Worm (Caenorhabditis elegans): ENCODE results near the gene C05B5.16.
"Not testable (repeated sequence)": the region's sequence is repeated elsewhere in the genome, so short reads cannot be mapped to it uniquely, and the experiment has no call there.

C05B5.16 gene

DNA sequence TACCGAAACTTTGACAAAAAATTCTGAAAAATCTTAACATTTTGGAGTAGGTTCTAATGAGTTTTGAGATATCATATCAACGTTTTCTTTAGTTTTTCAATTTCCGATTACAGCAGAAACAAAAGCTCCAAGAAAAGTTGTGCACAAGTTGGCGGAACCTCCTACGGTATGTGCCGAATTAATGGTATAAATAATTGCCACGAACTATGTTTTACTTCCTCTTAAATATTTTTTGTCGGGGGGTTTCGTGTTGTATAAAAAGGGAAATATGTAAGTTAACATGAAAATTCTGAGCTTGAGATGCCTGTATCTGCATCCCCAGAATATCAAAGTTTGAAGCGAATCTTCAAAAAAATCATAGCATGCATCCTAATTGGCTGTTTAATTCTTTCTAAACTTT lies 21.6 kb downstream of the C05B5.16 start, which contains the start of gene M04D8.8:
Gene M04D8.8 (plus strand): TSS at position 301 of the 400 bp plus-strand sequence.
- TF ChIP-seq him-1 (tag; optimal IDR thresholded peaks at IDR 0.05) (no peak), dao-5 (tag; optimal IDR thresholded peaks at IDR 0.05) (no peak)

ce11 chrIII:10035783-10036182 lies 23.5 kb downstream of the C05B5.16 start, which contains the start of gene xbx-3:
Gene xbx-3, plus strand, starts transcription at chrIII:10035945.
- TF ChIP-seq dao-5 (tag; optimal IDR thresholded peaks at IDR 0.05) (no peak), W03F9.2 (tag; optimal IDR thresholded peaks at IDR 0.05) (no peak), him-1 (tag; optimal IDR thresholded peaks at IDR 0.05) (no peak)

ce11 chrIII:10037150-10037549 lies 24.9 kb downstream of the C05B5.16 start, which contains the start of gene M04D8.7:
Gene M04D8.7, plus strand, starts transcription at chrIII:10037450.
- no peak for TF ChIP-seq dao-5 (tag; optimal IDR thresholded peaks at IDR 0.05)
- no peak for TF ChIP-seq W03F9.2 (tag; optimal IDR thresholded peaks at IDR 0.05)
- TF ChIP-seq him-1 (tag; optimal IDR thresholded peaks at IDR 0.05) = no peak

- TF ChIP-seq him-1 (tag; optimal IDR thresholded peaks at IDR 0.05) (no peak), dao-5 (tag; optimal IDR thresholded peaks at IDR 0.05) (no peak), W03F9.2 (tag; optimal IDR thresholded peaks at IDR 0.05) (no peak)
Measured at ce11 chrIII:10040013-10040412, 27.8 kb downstream of the C05B5.16 start, which contains the start of gene T16G12.7. Gene T16G12.7, minus strand, starts transcription at chrIII:10040113.

DNA sequence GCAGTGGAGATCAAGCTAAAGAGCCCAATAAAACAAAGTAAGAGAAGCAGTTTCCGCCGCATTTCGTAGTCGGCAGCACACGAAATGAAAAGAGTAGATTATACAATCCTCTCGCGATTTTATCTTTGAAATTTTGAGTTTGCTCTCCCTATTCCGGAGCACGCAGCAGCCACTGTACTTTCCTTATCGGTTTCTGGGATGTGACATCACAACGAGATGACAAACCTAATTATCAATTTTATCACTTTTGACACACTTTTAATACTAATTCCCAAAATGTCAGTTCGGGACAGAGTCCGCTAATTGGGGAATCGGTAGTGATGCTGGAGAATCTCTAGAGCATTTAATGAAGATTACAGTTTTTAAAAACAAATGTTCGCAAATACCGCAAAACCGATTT lies 37.4 kb downstream of the C05B5.16 start, which contains the start of gene T16G12.1:
Gene T16G12.1 (minus strand): TSS at position 176 of the 400 bp plus-strand sequence.
- TF ChIP-seq W03F9.2 (tag; optimal IDR thresholded peaks at IDR 0.05) (no peak), dao-5 (tag; optimal IDR thresholded peaks at IDR 0.05) (no peak), him-1 (tag; optimal IDR thresholded peaks at IDR 0.05) (no peak)

ce11 chrIII:10050321-10050720 lies 38.1 kb downstream of the C05B5.16 start, which contains the start of gene T16G12.3:
Gene T16G12.3, plus strand, starts transcription at chrIII:10050621.
- TF ChIP-seq dao-5, him-1, W03F9.2 (tag; optimal IDR thresholded peaks at IDR 0.05): not testable (repeated sequence)

DNA sequence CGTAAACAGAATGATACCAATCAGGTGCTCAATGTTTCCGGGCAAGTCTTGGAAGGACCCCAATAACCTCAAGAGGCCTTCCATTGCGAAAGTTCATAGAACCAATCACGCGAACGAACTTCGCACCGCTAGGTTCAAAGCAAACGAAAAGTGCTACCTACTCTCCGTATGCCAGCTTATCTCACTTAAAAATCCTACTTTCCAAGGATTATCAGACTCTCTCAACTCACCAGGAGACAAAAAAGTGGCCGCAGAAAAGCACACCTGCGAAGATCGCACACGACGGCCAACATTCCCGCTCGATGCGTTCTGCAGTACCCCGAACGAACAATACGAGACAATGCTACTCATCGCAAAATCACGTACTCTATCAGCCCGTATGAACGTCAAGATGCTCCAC lies 41.1 kb downstream of the C05B5.16 start, which contains the start of gene T16G12.12:
Gene T16G12.12 (plus strand): TSS at position 301 of the 400 bp plus-strand sequence.
- TF ChIP-seq him-1, dao-5, W03F9.2 (tag; optimal IDR thresholded peaks at IDR 0.05): not testable (repeated sequence)

DNA sequence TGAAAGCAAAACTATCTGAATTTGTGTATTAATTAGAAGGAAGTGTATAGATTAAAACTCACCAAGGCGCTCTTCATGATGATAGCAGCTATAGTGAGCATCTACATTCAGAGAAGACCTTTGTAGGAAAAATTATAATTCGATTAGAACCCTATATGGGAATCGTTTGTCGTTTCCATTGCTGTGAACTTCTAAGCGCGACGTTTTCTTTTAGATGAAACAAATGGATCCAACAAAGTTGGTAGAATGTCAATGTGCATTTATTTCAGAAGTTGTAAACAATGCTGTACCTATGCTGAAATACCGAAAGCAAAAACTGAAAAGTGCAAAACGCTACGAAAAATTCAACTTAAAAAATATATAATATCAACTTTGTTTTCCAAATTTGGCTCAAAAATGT lies 43.8 kb downstream of the C05B5.16 start, which contains the start of gene T16G12.10:
Gene T16G12.10 (minus strand): TSS at position 101 of the 400 bp plus-strand sequence.
- TF ChIP-seq W03F9.2 (tag; optimal IDR thresholded peaks at IDR 0.05) (no peak), dao-5 (tag; optimal IDR thresholded peaks at IDR 0.05) (no peak), him-1 (tag; optimal IDR thresholded peaks at IDR 0.05) (no peak)

- no peak for TF ChIP-seq dao-5 (tag; optimal IDR thresholded peaks at IDR 0.05)
- TF ChIP-seq W03F9.2 (tag; optimal IDR thresholded peaks at IDR 0.05) = no peak
- no peak for TF ChIP-seq him-1 (tag; optimal IDR thresholded peaks at IDR 0.05)
Measured at ce11 chrIII:10057518-10057917, 45.3 kb downstream of the C05B5.16 start, which contains the start of gene T16G12.4. Gene T16G12.4, plus strand, starts transcription at chrIII:10057818.

- TF ChIP-seq W03F9.2 (tag; optimal IDR thresholded peaks at IDR 0.05) (no peak), him-1 (tag; optimal IDR thresholded peaks at IDR 0.05) (no peak), dao-5 (tag; optimal IDR thresholded peaks at IDR 0.05) (no peak)
Measured at ce11 chrIII:10059002-10059401, 46.8 kb downstream of the C05B5.16 start, which contains the start of gene T16G12.8. Gene T16G12.8, plus strand, starts transcription at chrIII:10059302.

DNA sequence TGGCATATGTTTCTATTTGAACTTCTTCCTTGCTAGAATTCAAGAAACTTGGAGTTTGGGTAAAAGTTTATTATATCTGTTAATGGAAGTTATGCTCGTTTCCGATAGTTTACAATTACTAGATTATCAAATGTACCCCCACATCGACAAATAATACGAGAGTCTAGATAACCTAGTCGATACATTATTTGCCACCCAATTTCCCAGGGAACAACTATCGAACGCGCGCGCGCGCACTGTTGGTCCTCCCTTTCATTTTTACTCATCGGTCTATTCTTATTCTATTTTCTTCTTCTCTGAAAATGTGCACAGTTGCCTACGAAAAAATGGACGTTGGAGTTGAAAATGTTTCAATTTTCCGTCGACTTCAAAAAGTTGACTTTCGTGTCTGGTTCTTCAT lies 48.3 kb downstream of the C05B5.16 start, which contains the start of gene T16G12.13:
Gene T16G12.13 (plus strand): TSS at position 293 of the 400 bp plus-strand sequence.
- no peak for TF ChIP-seq W03F9.2 (tag; optimal IDR thresholded peaks at IDR 0.05)
- no peak for TF ChIP-seq dao-5 (tag; optimal IDR thresholded peaks at IDR 0.05)
- TF ChIP-seq him-1 (tag; optimal IDR thresholded peaks at IDR 0.05) = no peak

Data from whole organism, L4/young adult.